Worm (Caenorhabditis elegans): ENCODE results near the gene sas-4.

sas-4 gene

ce11 chrIII:8319100-8319499, 712 bp upstream of the sas-4 start, which contains the start of gene F10E9.11 (continued):
- TF ChIP-seq hmg-20 (GFP tag; IDR thresholded peaks at IDR 0.05) = peak; percentile 44; the same call in 1 of the 2 replicates
- TF ChIP-seq akir-1 (GFP tag; optimal IDR thresholded peaks at IDR 0.05) = peak; percentile 75
- no peak for TF ChIP-seq B0035.1 (tag; optimal IDR thresholded peaks at IDR 0.05)
- peak; percentile 72; the same call in 1 of the 2 replicates for TF ChIP-seq ztf-6 (GFP tag; IDR thresholded peaks at IDR 0.05)
- TF ChIP-seq ztf-28 (GFP tag; IDR thresholded peaks at IDR 0.05) = no peak
- TF ChIP-seq lir-1 (GFP tag; conservative IDR thresholded peaks at IDR 0.05) = peak; percentile 82
- TF ChIP-seq xnd-1 (tag; optimal IDR thresholded peaks at IDR 0.05) = peak; percentile 32
- TF ChIP-seq ztf-18 (tag; optimal IDR thresholded peaks at IDR 0.05) = peak; percentile 39
- peak; percentile 95 for TF ChIP-seq ceh-27 (GFP tag; optimal IDR thresholded peaks at IDR 0.05)
- TF ChIP-seq egrh-3 (GFP tag; IDR thresholded peaks at IDR 0.05) = 0 out of 2 replicates have a peak, but pooled peaks have one; percentile 14
- peak; percentile 89 for TF ChIP-seq unc-130 (GFP tag; optimal IDR thresholded peaks at IDR 0.05)
- TF ChIP-seq ceh-40 (GFP tag; IDR thresholded peaks at IDR 0.05) = 0 out of 2 replicates have a peak, but pooled peaks have one; percentile 43
- TF ChIP-seq ama-1 (optimal IDR thresholded peaks at IDR 0.05) = no peak
- TF ChIP-seq ama-1 (GFP tag; optimal IDR thresholded peaks at IDR 0.05) = no peak
- TF ChIP-seq atf-7 (tag; optimal IDR thresholded peaks at IDR 0.05) = no peak
- TF ChIP-seq dpff-1 (tag; optimal IDR thresholded peaks at IDR 0.05) = no peak
- TF ChIP-seq snpc-1.1 (tag; optimal IDR thresholded peaks at IDR 0.05; ENCODE audit: insufficient read depth) = peak; percentile 45
- TF ChIP-seq lin-26 (GFP tag; IDR thresholded peaks at IDR 0.05) = no peak
- TF ChIP-seq Y56A3A.18 (GFP tag; IDR thresholded peaks at IDR 0.05) = no peak
- peak in 1 of 2 experiments; percentile 66 for TF ChIP-seq rec-8 (tag; optimal IDR thresholded peaks at IDR 0.05)
- no peak for TF ChIP-seq B0261.1 (tag; optimal IDR thresholded peaks at IDR 0.05)
- 0 out of 2 replicates have a peak, but pooled peaks have one; percentile 37 for TF ChIP-seq C17E4.6 (GFP tag; IDR thresholded peaks at IDR 0.05)
- no peak for TF ChIP-seq F52B5.7 (tag; optimal IDR thresholded peaks at IDR 0.05)
- TF ChIP-seq ccch-3 (GFP tag; optimal IDR thresholded peaks at IDR 0.05) = no peak
- TF ChIP-seq efl-1 (GFP tag; optimal IDR thresholded peaks at IDR 0.05) = peak; percentile 90
- TF ChIP-seq nhr-90 (tag; optimal IDR thresholded peaks at IDR 0.05) = no peak
- peak; percentile 28 for TF ChIP-seq tlf-1 (GFP tag; optimal IDR thresholded peaks at IDR 0.05)
- TF ChIP-seq nhr-179 (tag; optimal IDR thresholded peaks at IDR 0.05) = no peak

- TF ChIP-seq F49E8.2 (tag; optimal IDR thresholded peaks at IDR 0.05; ENCODE audit: insufficient read depth) = no peak
These were observed 6.0 kb downstream of the sas-4 start, which contains the start of gene F10E9.2 for ce11 chrIII:8312393-8312792. TSS of gene F10E9.2 (plus strand) at chrIII:8312693.

DNA sequence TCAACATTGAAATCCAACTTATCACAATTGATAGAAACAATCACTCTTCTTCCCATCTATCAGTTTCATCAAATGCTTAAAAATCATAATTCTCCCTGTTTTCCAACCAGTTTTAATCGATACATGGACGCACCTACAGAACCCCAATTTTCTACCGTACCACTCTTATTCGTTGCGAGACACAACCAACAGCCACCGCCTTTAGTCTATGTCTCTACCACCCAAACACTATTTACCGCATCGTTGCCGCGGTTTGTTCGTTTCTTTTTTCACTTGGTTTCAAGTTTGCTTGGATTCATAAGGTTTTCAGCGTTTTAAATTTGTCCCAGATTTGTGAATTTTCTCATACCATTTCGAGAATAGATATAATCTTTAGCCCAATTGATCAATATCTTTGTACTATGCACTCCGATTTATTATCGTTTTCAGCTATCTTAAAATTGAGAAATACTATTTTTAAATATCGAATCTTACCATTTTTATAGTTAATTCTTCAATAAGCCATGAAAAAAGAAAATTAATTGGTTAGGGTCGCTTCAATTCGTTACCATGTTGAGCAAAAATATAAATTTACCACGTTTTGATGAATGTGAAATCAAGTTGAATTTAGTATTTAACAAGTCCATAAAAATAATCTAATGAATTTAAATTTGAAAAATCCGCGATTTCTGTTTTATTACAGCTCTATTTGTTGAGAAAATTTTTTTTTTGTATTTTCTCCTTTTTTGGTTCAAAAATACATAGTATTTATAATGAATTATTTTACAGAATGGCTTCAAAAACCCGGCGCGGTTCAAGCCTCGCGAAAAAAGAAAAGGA, 7.9 kb downstream of the sas-4 start, which contains the start of gene F10E9.3:
Gene F10E9.3 (plus strand): TSS at position 769 of the 819 bp plus-strand sequence.
- TF ChIP-seq mel-28 (tag; optimal IDR thresholded peaks at IDR 0.05; ENCODE audit: borderline replicate concordance) (no peak), F33H1.4 (GFP tag; IDR thresholded peaks at IDR 0.05) (0 out of 2 replicates have a peak, but pooled peaks have one; percentile 12)

- no peak for TF ChIP-seq gei-17 (GFP tag; optimal IDR thresholded peaks at IDR 0.05)
- no peak for TF ChIP-seq somi-1 (GFP tag; optimal IDR thresholded peaks at IDR 0.05)
- TF ChIP-seq Y53G8AR.9 (GFP tag; conservative IDR thresholded peaks at IDR 0.05) = no peak
- TF ChIP-seq attf-3 (GFP tag; conservative IDR thresholded peaks at IDR 0.05) = no peak
- no peak for TF ChIP-seq madf-10 (tag; optimal IDR thresholded peaks at IDR 0.05)
- no peak for TF ChIP-seq T07F8.4 (tag; optimal IDR thresholded peaks at IDR 0.05)
- TF ChIP-seq ceh-100 (GFP tag; IDR thresholded peaks at IDR 0.05) = no peak
- TF ChIP-seq tlf-1 (GFP tag; optimal IDR thresholded peaks at IDR 0.05) = no peak
- no peak for TF ChIP-seq egrh-3 (GFP tag; IDR thresholded peaks at IDR 0.05)
- no peak for TF ChIP-seq nhr-120 (GFP tag; IDR thresholded peaks at IDR 0.05)
- no peak for TF ChIP-seq sptf-2 (GFP tag; optimal IDR thresholded peaks at IDR 0.05)
- no peak for TF ChIP-seq egl-18 (GFP tag; IDR thresholded peaks at IDR 0.05)
- TF ChIP-seq B0035.1 (tag; optimal IDR thresholded peaks at IDR 0.05) = no peak
- TF ChIP-seq snpc-4 (GFP tag; optimal IDR thresholded peaks at IDR 0.05) = no peak
- TF ChIP-seq snpc-4 (tag; optimal IDR thresholded peaks at IDR 0.05) = no peak
These were observed 10.2 kb downstream of the sas-4 start, which contains the start of gene F10E9.4 for ce11 chrIII:8308238-8308637. TSS of gene F10E9.4 (plus strand) at chrIII:8308538.
